Fruit fly (Drosophila melanogaster) whole organism, prepupa: ENCODE data around the gene CG43345.

Source experiments
- CG10631 ChIP-seq: fragments of 200-800 bp; sonication (Bioruptor generic); optimal IDR thresholded peaks from 2 replicates; lab custom pipeline; 2016; ENCODE audit warnings: missing biosample characterization, missing genetic modification characterization
- CG11762 ChIP-seq: fragments of 200-800 bp; sonication (Bioruptor generic); optimal IDR thresholded peaks from 3 replicates; lab custom pipeline; 2016; ENCODE audit warnings: missing biosample characterization, missing genetic modification characterization; ENCODE audit not compliant: insufficient read depth
- CG31627 ChIP-seq: fragments of 200-800 bp; sonication (Bioruptor generic); optimal IDR thresholded peaks from 3 replicates; lab custom pipeline; 2016; ENCODE audit warnings: missing biosample characterization, missing genetic modification characterization
- CG32006 ChIP-seq: fragments of 200-800 bp; sonication (Bioruptor generic); optimal IDR thresholded peaks from 3 replicates; lab custom pipeline; 2017; ENCODE audit warnings: missing biosample characterization, mild to moderate bottlenecking, missing genetic modification characterization
- CG6276 ChIP-seq: fragments of 200-800 bp; sonication (Bioruptor generic); optimal IDR thresholded peaks from 2 replicates; lab custom pipeline; 2017; ENCODE audit warnings: missing biosample characterization, mild to moderate bottlenecking, missing genetic modification characterization
- CG6792 ChIP-seq: fragments of 200-800 bp; sonication (Bioruptor generic); optimal IDR thresholded peaks from 3 replicates; lab custom pipeline; 2016; ENCODE audit warnings: missing biosample characterization, missing genetic modification characterization
- CG6808 ChIP-seq: fragments of 200-800 bp; sonication (Bioruptor generic); optimal IDR thresholded peaks from 3 replicates; lab custom pipeline; 2017; ENCODE audit warnings: missing biosample characterization, missing genetic modification characterization, mild to moderate bottlenecking, moderate library complexity, missing genetic modification reagents
- CG8632 ChIP-seq: fragments of 200-800 bp; sonication (Bioruptor generic); optimal IDR thresholded peaks from 3 replicates; lab custom pipeline; 2016; ENCODE audit warnings: missing biosample characterization, missing genetic modification characterization
- Eip78C ChIP-seq: fragments of 200-800 bp; sonication (Bioruptor generic); peaks from one replicate; lab custom pipeline; 2016; ENCODE audit warnings: missing biosample characterization, missing genetic modification characterization
- Eip93F ChIP-seq: fragments of 200-800 bp; sonication (Bioruptor generic); optimal IDR thresholded peaks from 2 replicates; lab custom pipeline; 2016; ENCODE audit warnings: missing biosample characterization, mild to moderate bottlenecking, missing genetic modification characterization
- Ets21C ChIP-seq: fragments of 200-800 bp; sonication (Bioruptor generic); optimal IDR thresholded peaks from 3 replicates; lab custom pipeline; 2016; ENCODE audit warnings: missing biosample characterization, missing genetic modification characterization
- Gug ChIP-seq: fragments of 200-800 bp; sonication (Bioruptor generic); IDR thresholded peaks from 2 replicates; pipeline ENCODE4 v1.3.6; 2022; ENCODE audit warnings: missing biosample characterization, missing genetic modification characterization
- Hr4 ChIP-seq: fragments of 200-800 bp; sonication (Bioruptor generic); optimal IDR thresholded peaks from 3 replicates; lab custom pipeline; 2016; ENCODE audit warnings: missing biosample characterization, missing genetic modification characterization
- Sox102F ChIP-seq: fragments of 200-800 bp; sonication (Bioruptor generic); optimal IDR thresholded peaks from 2 replicates; lab custom pipeline; 2016; ENCODE audit warnings: missing biosample characterization, mild to moderate bottlenecking, missing genetic modification characterization
- Sox14 ChIP-seq: fragments of 200-800 bp; sonication (Bioruptor generic); optimal IDR thresholded peaks from 3 replicates; lab custom pipeline; 2016; ENCODE audit warnings: missing biosample characterization, missing genetic modification characterization
- acj6 ChIP-seq: fragments of 200-800 bp; sonication (Bioruptor generic); optimal IDR thresholded peaks from 3 replicates; lab custom pipeline; 2016; ENCODE audit warnings: missing biosample characterization, missing genetic modification characterization
- cyc ChIP-seq: fragments of 200-800 bp; sonication (Bioruptor generic); optimal IDR thresholded peaks from 3 replicates; lab custom pipeline; 2016; ENCODE audit warnings: missing biosample characterization, missing genetic modification characterization
- esn ChIP-seq: fragments of 200-800 bp; sonication (Bioruptor generic); optimal IDR thresholded peaks from 2 replicates; lab custom pipeline; 2016; ENCODE audit warnings: missing biosample characterization, mild to moderate bottlenecking, missing genetic modification characterization, moderate library complexity
- fd85E ChIP-seq: fragments of 200-800 bp; sonication (Bioruptor generic); optimal IDR thresholded peaks from 3 replicates; lab custom pipeline; 2016; ENCODE audit warnings: missing biosample characterization, missing genetic modification characterization
- lz ChIP-seq: fragments of 200-800 bp; sonication (Bioruptor generic); optimal IDR thresholded peaks from 3 replicates; lab custom pipeline; 2016; ENCODE audit warnings: missing biosample characterization, missing genetic modification characterization
- pdm3 ChIP-seq: fragments of 200-800 bp; sonication (Bioruptor generic); optimal IDR thresholded peaks from 3 replicates; lab custom pipeline; 2016; ENCODE audit warnings: missing biosample characterization, missing genetic modification characterization
- ss ChIP-seq, 2 experiments: fragments of 200-800 bp; sonication (Bioruptor generic); optimal IDR thresholded peaks; 2 replicates in 1 of 2; 3 replicates in 1 of 2; lab custom pipeline; 2017 to 2018; ENCODE audit warnings: mild to moderate bottlenecking in 2 of 2, missing biosample characterization in 2 of 2, missing genetic modification characterization in 2 of 2, moderate library complexity in 1 of 2
- vri ChIP-seq: fragments of 200-800 bp; sonication (Bioruptor generic); optimal IDR thresholded peaks from 3 replicates; lab custom pipeline; 2016; ENCODE audit warnings: missing biosample characterization, mild to moderate bottlenecking, missing genetic modification characterization

The CG43345 gene

dm6 chr2L:21142501-21142849 is 25.9 kb downstream of the CG43345 start:
- TF ChIP-seq CG11762 (GFP tag; lab: Kevin White, UChicago): no peak
- TF ChIP-seq vri (GFP tag; lab: Kevin White, UChicago): no peak
- TF ChIP-seq esn (GFP tag; lab: Kevin White, UChicago): no peak
- TF ChIP-seq Hr4 (GFP tag; lab: Kevin White, UChicago): no peak
- TF ChIP-seq pdm3 (GFP tag; lab: Kevin White, UChicago): no peak
- no peak for TF ChIP-seq CG31627 (GFP tag; lab: Kevin White, UChicago)
- no peak for TF ChIP-seq acj6 (GFP tag; lab: Kevin White, UChicago)
- no peak for TF ChIP-seq CG10631 (GFP tag; lab: Kevin White, UChicago)
- TF ChIP-seq CG6792 (GFP tag; lab: Kevin White, UChicago): no peak
- no peak for TF ChIP-seq ss (GFP tag; optimal IDR thresholded peaks at IDR 0.05; lab: Kevin White, UChicago)
- no peak for TF ChIP-seq cyc (GFP tag; lab: Kevin White, UChicago)
- no peak for TF ChIP-seq Eip78C (GFP tag; lab: Kevin White, UChicago)
- no peak for TF ChIP-seq Eip93F
- no peak for TF ChIP-seq lz (GFP tag; lab: Kevin White, UChicago)
- no peak for TF ChIP-seq Gug (GFP tag; lab: Robert Waterston, UW)
- TF ChIP-seq CG6276 (GFP tag; lab: Kevin White, UChicago): no peak
- TF ChIP-seq CG8632 (GFP tag; lab: Kevin White, UChicago): no peak
- no peak for TF ChIP-seq CG32006

- TF ChIP-seq fd85E (peak; percentile 36), esn (GFP tag; lab: Kevin White, UChicago) (peak; percentile 12), Sox102F (GFP tag; lab: Kevin White, UChicago) (no peak), Sox14 (GFP tag; lab: Kevin White, UChicago) (peak; percentile 9)
- TF ChIP-seq, all 60 proteins: peak for 3
These were observed 26.5 kb downstream of the CG43345 start, which contains the start of gene Dap160 for dm6 chr2L:21141714-21142500. Gene Dap160, minus strand, starts transcription at chr2L:21142347.

- TF ChIP-seq Ets21C (GFP tag; lab: Kevin White, UChicago) (no peak), CG6808 (GFP tag; lab: Kevin White, UChicago) (no peak), fd85E (no peak)
These were observed 32.6 kb downstream of the CG43345 start for dm6 chr2L:21135764-21136163.
